Worm (Caenorhabditis elegans) whole organism, midembryonic: ENCODE data around the gene mlt-11.

Source experiments
- cog-1 ChIP-seq: sonication (generic microtip); optimal IDR thresholded peaks from 2 replicates; lab custom pipeline; 2016; ENCODE audit warnings: missing genetic modification characterization, missing compliant biosample characterization
- flt-1 ChIP-seq: fragments of 200-800 bp; sonication (Bioruptor generic); IDR thresholded peaks from 2 replicates; pipeline ENCODE4 v1.3.6; 2022; ENCODE audit warnings: missing genetic modification characterization, missing compliant biosample characterization
- klf-2 ChIP-seq: fragments of 200-800 bp; sonication (Bioruptor generic); conservative IDR thresholded peaks from 2 replicates; pipeline ENCODE4 v1.3.6; 2022; ENCODE audit warnings: missing genetic modification reagents, missing genetic modification characterization, missing compliant biosample characterization
- med-1 ChIP-seq: sonication (generic microtip); optimal IDR thresholded peaks from 2 replicates; lab custom pipeline; 2017; ENCODE audit warnings: missing genetic modification characterization, mild to moderate bottlenecking, missing compliant biosample characterization, antibody characterized with exemption, missing genetic modification reagents; ENCODE audit not compliant: insufficient read depth
- ref-1 ChIP-seq: fragments of 200-800 bp; sonication (Bioruptor generic); conservative IDR thresholded peaks from 2 replicates; pipeline ENCODE4 v1.3.6; 2022; ENCODE audit warnings: missing genetic modification reagents, missing genetic modification characterization, missing compliant biosample characterization
- tab-1 ChIP-seq: fragments of 200-800 bp; sonication (Bioruptor generic); IDR thresholded peaks from 2 replicates; pipeline ENCODE4 v1.3.6; 2022; ENCODE audit warnings: missing genetic modification characterization, missing compliant biosample characterization
- ztf-23 ChIP-seq: fragments of 200-800 bp; sonication (Bioruptor generic); IDR thresholded peaks from 2 replicates; pipeline ENCODE4 v1.3.6; 2022; ENCODE audit warnings: missing genetic modification reagents, missing genetic modification characterization, missing compliant biosample characterization
- ztf-29 ChIP-seq: fragments of 200-800 bp; sonication (Bioruptor generic); IDR thresholded peaks from 2 replicates; pipeline ENCODE4 v1.3.6; 2022; ENCODE audit warnings: missing genetic modification reagents, missing genetic modification characterization, missing compliant biosample characterization

ce11 chrV:20654350-20654749 is 12.7 kb upstream of the mlt-11 start, which contains the start of gene mnr-1:
- TF ChIP-seq ztf-23 (GFP tag; lab: Robert Waterston, UW): no peak
- no peak for TF ChIP-seq ref-1
- TF ChIP-seq cog-1 (tag; lab: Kevin White, UChicago): no peak
- TF ChIP-seq ztf-29 (GFP tag; lab: Robert Waterston, UW): no peak
- no peak for TF ChIP-seq med-1
- no peak for TF ChIP-seq klf-2 (GFP tag; lab: Robert Waterston, UW)
- no peak for TF ChIP-seq flt-1
- TF ChIP-seq tab-1 (GFP tag; lab: Robert Waterston, UW): no peak
